Worm (Caenorhabditis elegans): ENCODE data around the gene Y34B4A.10.

- TF ChIP-seq ama-1 (optimal IDR thresholded peaks at IDR 0.05), result no peak
- TF ChIP-seq ceh-36 (tag; optimal IDR thresholded peaks at IDR 0.05), result no peak
- TF ChIP-seq F13C5.2 (tag; optimal IDR thresholded peaks at IDR 0.05), result no peak
- TF ChIP-seq tra-4 (tag; optimal IDR thresholded peaks at IDR 0.05), result no peak
- no peak for TF ChIP-seq tbx-11 (GFP tag; IDR thresholded peaks at IDR 0.05)
- TF ChIP-seq scrt-1 (GFP tag; IDR thresholded peaks at IDR 0.05), result no peak
- no peak for TF ChIP-seq B0310.2 (tag; optimal IDR thresholded peaks at IDR 0.05)
- no peak for TF ChIP-seq pes-1 (GFP tag; IDR thresholded peaks at IDR 0.05)
- no peak for TF ChIP-seq flt-1 (GFP tag; IDR thresholded peaks at IDR 0.05)
- no peak for TF ChIP-seq ets-7 (tag; optimal IDR thresholded peaks at IDR 0.05)
These were observed 15.7 kb downstream of the Y34B4A.10 start for ce11 chrX:5265356-5265755.

Measured in whole organism, early embryonic.